Worm (Caenorhabditis elegans): ENCODE measurements around the gene F45H10.5.

F45H10.5 gene

ce11 chrII:13481781-13482455 lies 19.8 kb upstream of the F45H10.5 start, which contains the start of gene E01G4.6:
Gene E01G4.6 (plus strand): TSS chrII:13482405.
- TF ChIP-seq ces-1 (GFP tag; optimal IDR thresholded peaks at IDR 0.05) (no peak), zip-8 (tag; optimal IDR thresholded peaks at IDR 0.05) (peak; percentile 68)

ce11 chrII:13484108-13484507 lies 17.6 kb upstream of the F45H10.5 start:
- TF ChIP-seq flh-1 (GFP tag; optimal IDR thresholded peaks at IDR 0.05): no peak
- TF ChIP-seq nhr-237 (tag; optimal IDR thresholded peaks at IDR 0.05): no peak
- no peak for TF ChIP-seq sem-2 (GFP tag; optimal IDR thresholded peaks at IDR 0.05)
- TF ChIP-seq zip-8 (tag; optimal IDR thresholded peaks at IDR 0.05): no peak
- no peak for TF ChIP-seq blmp-1 (tag; optimal IDR thresholded peaks at IDR 0.05)
- no peak for TF ChIP-seq lin-13 (tag; optimal IDR thresholded peaks at IDR 0.05)
- no peak for TF ChIP-seq snpc-4 (tag; optimal IDR thresholded peaks at IDR 0.05)
- no peak for TF ChIP-seq ceh-83 (GFP tag; optimal IDR thresholded peaks at IDR 0.05)

DNA sequence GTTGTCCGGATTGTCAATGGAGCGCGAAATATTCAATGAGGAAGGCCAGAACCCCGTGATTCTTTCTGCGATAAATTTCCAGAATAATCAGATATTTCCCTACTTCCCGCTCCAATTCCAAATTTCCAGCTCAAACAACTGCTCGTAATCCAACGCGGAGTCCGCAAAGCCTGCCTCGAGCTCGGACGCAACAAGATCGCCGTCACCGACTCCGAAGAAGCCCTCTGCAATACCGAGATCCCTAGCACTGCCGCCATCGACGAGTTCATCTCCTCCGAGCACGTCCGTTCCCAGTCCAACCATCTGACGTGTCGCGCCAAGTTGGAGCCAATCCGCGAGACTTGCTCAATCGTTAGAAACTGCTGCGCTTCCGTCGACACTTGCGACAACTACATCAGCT lies 16.6 kb upstream of the F45H10.5 start:
- no peak for TF ChIP-seq ceh-43 (GFP tag; optimal IDR thresholded peaks at IDR 0.05)
- TF ChIP-seq blmp-1 (tag; optimal IDR thresholded peaks at IDR 0.05): no peak
- no peak for TF ChIP-seq bed-3 (GFP tag; optimal IDR thresholded peaks at IDR 0.05)
- no peak for TF ChIP-seq M03D4.4 (tag; optimal IDR thresholded peaks at IDR 0.05)
- no peak for TF ChIP-seq unc-39 (tag; optimal IDR thresholded peaks at IDR 0.05)
- no peak for TF ChIP-seq unc-120 (tag; optimal IDR thresholded peaks at IDR 0.05; ENCODE audit: poor library complexity, severe bottlenecking)
- no peak for TF ChIP-seq tbx-8 (GFP tag; optimal IDR thresholded peaks at IDR 0.05)
- TF ChIP-seq ham-2 (GFP tag; optimal IDR thresholded peaks at IDR 0.05): no peak

DNA sequence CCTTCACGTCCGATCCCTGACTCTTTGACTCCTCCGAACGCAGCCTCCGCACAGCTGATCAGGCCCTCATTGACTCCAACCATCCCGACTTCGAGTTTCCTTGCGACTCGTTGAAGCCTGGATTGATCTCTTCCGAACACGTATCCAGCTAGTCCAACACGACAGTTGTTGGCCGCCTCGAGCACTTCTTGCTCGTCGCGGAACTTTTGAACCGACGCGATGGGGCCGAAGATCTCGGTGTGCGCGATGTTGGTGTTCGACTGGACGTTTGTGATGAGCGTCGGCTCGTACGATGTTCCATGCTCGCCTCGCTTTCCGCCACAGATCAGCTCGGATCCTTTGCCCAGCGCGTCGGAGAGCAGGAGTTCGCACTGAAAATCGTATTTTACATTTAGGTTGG lies 14.1 kb upstream of the F45H10.5 start:
- TF ChIP-seq nhr-237 (tag; optimal IDR thresholded peaks at IDR 0.05) (no peak), cnd-1 (tag; optimal IDR thresholded peaks at IDR 0.05) (no peak), unc-120 (tag; optimal IDR thresholded peaks at IDR 0.05; ENCODE audit: poor library complexity, severe bottlenecking) (no peak), ceh-39 (tag; optimal IDR thresholded peaks at IDR 0.05) (no peak), unc-62 (GFP tag; optimal IDR thresholded peaks at IDR 0.05) (no peak), ceh-83 (GFP tag; optimal IDR thresholded peaks at IDR 0.05) (no peak), bed-3 (GFP tag; optimal IDR thresholded peaks at IDR 0.05) (no peak)

DNA sequence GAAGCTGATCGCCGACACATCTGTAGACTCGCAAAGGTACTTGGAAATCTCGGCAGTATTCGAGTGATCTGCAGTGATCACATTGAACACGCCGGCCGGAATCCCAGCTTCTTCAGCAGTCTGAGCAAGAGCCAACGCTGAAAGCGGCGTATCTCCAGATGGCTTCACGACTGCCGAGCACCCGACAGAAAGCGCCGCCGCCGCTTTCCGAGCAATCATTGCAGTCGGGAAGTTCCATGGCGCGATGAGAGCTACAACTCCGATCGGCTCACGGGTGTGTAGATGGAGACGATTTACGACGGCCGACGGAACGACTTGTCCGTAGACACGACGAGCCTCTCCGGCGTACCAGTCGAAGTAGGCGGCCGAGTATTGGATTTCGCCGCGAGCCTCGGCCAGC lies 11.8 kb upstream of the F45H10.5 start:
- TF ChIP-seq elt-1 (tag; optimal IDR thresholded peaks at IDR 0.05; ENCODE audit: borderline replicate concordance, insufficient read depth): no peak

DNA sequence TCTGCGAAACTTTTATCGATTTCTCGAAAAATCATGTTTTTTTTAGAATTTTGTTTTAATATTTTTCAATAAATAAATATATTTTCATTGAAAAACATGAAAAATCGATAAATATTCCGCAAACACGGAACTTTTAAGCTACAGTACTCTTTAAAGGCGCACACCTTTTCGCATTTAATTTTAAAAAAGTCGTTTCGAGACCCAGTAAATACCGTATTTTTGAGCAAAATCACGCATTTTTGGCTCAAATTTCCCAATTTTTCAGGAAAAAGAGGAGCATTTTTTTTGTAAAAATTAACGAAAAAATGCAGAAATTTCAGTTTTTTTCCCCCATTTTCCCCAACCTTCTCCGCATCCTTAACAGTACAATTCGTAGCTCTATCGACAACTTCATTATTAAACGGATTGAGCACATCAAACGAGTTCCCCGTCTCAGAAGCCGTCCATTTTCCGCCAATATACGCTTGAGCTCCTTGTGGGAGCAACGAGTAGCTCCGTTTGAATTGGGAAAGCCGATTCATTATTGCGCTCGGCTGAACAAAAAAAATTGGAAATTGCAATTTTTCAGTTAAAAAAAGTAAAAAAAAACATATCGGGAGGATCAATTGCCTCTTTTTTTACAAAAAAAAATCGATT lies 10.3 kb upstream of the F45H10.5 start, which contains the start of gene alh-7:
TSS of gene alh-7 (minus strand) at position 533 of the 636 bp plus-strand sequence.
- no peak for TF ChIP-seq ces-1 (GFP tag; optimal IDR thresholded peaks at IDR 0.05)
- no peak for TF ChIP-seq blmp-1 (tag; optimal IDR thresholded peaks at IDR 0.05)
- TF ChIP-seq unc-62 (GFP tag; optimal IDR thresholded peaks at IDR 0.05): no peak
- TF ChIP-seq sptf-1 (tag; optimal IDR thresholded peaks at IDR 0.05): no peak
- TF ChIP-seq nhr-28 (tag; optimal IDR thresholded peaks at IDR 0.05): no peak
- TF ChIP-seq cnd-1 (tag; optimal IDR thresholded peaks at IDR 0.05): no peak

DNA sequence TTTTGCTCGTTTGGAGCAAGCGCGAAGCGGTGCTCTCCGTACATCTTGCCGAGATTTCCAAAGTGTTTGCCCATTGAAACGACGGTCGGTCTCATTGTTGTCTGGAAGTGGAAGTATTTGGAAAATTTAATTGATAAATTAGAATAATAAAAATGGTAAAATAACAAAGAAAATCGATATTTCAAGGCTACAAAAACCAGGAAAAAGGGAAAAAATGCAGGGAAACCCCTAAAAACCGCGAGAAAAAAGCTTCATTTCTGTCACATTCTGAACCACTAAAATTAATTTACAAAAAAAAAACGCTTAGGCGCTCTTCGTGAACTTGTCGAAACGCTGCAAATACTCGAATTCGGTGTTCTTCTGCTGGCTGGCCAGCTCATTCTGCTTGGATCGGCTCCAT lies 8.7 kb upstream of the F45H10.5 start, which contains the start of gene F45H10.2:
TSS of gene F45H10.2 (minus strand) at position 101 of the 400 bp plus-strand sequence.
- no peak for TF ChIP-seq elt-1 (tag; optimal IDR thresholded peaks at IDR 0.05; ENCODE audit: borderline replicate concordance, insufficient read depth)
- no peak for TF ChIP-seq mls-2 (tag; optimal IDR thresholded peaks at IDR 0.05)
- TF ChIP-seq nhr-28 (tag; optimal IDR thresholded peaks at IDR 0.05): no peak
- no peak for TF ChIP-seq elt-3 (tag; optimal IDR thresholded peaks at IDR 0.05)
- no peak for TF ChIP-seq pha-4 (tag; optimal IDR thresholded peaks at IDR 0.05)
- TF ChIP-seq nhr-237 (tag; optimal IDR thresholded peaks at IDR 0.05): no peak
- no peak for TF ChIP-seq flh-1 (GFP tag; optimal IDR thresholded peaks at IDR 0.05)
- TF ChIP-seq tbx-8 (GFP tag; optimal IDR thresholded peaks at IDR 0.05): no peak
- TF ChIP-seq drap-1 (GFP tag; optimal IDR thresholded peaks at IDR 0.05): no peak
- TF ChIP-seq nhr-2 (tag; optimal IDR thresholded peaks at IDR 0.05): no peak
- no peak for TF ChIP-seq blmp-1 (tag; optimal IDR thresholded peaks at IDR 0.05)
- no peak for TF ChIP-seq ceh-43 (GFP tag; optimal IDR thresholded peaks at IDR 0.05)
- TF ChIP-seq bed-3 (GFP tag; optimal IDR thresholded peaks at IDR 0.05): no peak
- no peak for TF ChIP-seq snpc-4 (tag; optimal IDR thresholded peaks at IDR 0.05)
